Fruit fly (Drosophila melanogaster) whole organism, embryonic: ENCODE results near the gene Mvb12.

Experiments
- Blimp-1 ChIP-seq: fragments of 200-800 bp; sonication (Bioruptor generic); optimal IDR thresholded peaks from 3 replicates; lab custom pipeline; 2018; ENCODE audit warnings: missing biosample characterization, missing genetic modification characterization, mild to moderate bottlenecking, moderate library complexity, missing genetic modification reagents
- CG12659 ChIP-seq: fragments of 200-800 bp; sonication (Bioruptor generic); optimal IDR thresholded peaks from 3 replicates; lab custom pipeline; 2017; ENCODE audit warnings: mild to moderate bottlenecking, missing biosample characterization, missing genetic modification reagents, missing genetic modification characterization
- CG1529 ChIP-seq: fragments of 200-800 bp; sonication (Bioruptor generic); optimal IDR thresholded peaks from 3 replicates; lab custom pipeline; 2018; ENCODE audit warnings: missing biosample characterization, missing genetic modification characterization
- CG30020 ChIP-seq: fragments of 200-800 bp; optimal IDR thresholded peaks from 2 replicates; lab custom pipeline; 2019; ENCODE audit warnings: missing biosample characterization, mild to moderate bottlenecking, missing genetic modification characterization, moderate library complexity
- Fer1 ChIP-seq: fragments of 200-800 bp; sonication (Bioruptor generic); optimal IDR thresholded peaks from 2 replicates; lab custom pipeline; 2017; ENCODE audit warnings: missing biosample characterization, mild to moderate bottlenecking, missing genetic modification characterization
- Mrtf ChIP-seq: fragments of 200-800 bp; sonication (Bioruptor generic); IDR thresholded peaks from 3 replicates; pipeline ENCODE4 v1.3.6; 2022; ENCODE audit warnings: missing biosample characterization, missing genetic modification characterization
- fd64A ChIP-seq: fragments of 200-800 bp; sonication (Bioruptor generic); optimal IDR thresholded peaks from 3 replicates; lab custom pipeline; 2018; ENCODE audit warnings: missing biosample characterization, mild to moderate bottlenecking, missing genetic modification characterization
- pfk ChIP-seq: fragments of 200-800 bp; sonication (Bioruptor generic); optimal IDR thresholded peaks from 2 replicates; lab custom pipeline; 2018; ENCODE audit warnings: missing biosample characterization, mild to moderate bottlenecking, missing genetic modification characterization, moderate library complexity
- schlank ChIP-seq: fragments of 200-800 bp; sonication (Bioruptor generic); optimal IDR thresholded peaks from 2 replicates; lab custom pipeline; 2018; ENCODE audit warnings: missing biosample characterization, mild to moderate bottlenecking, missing genetic modification characterization
- sr ChIP-seq: fragments of 200-800 bp; sonication (Bioruptor generic); IDR thresholded peaks from 3 replicates; pipeline ENCODE4 v1.3.6; 2022; ENCODE audit warnings: missing biosample characterization, missing genetic modification characterization
- tx ChIP-seq: fragments of 200-800 bp; sonication (Bioruptor generic); optimal IDR thresholded peaks from 2 replicates; lab custom pipeline; 2016; ENCODE audit warnings: missing biosample characterization, missing genetic modification characterization

dm6 chrX:18114770-18115169 lies 13.7 kb upstream of the Mvb12 start:
- no peak for TF ChIP-seq CG30020 (tag; lab: Kevin White, UChicago)
- no peak for TF ChIP-seq fd64A (GFP tag; lab: Kevin White, UChicago)
- TF ChIP-seq schlank (tag; lab: Kevin White, UChicago) = no peak
- TF ChIP-seq Blimp-1 (GFP tag; lab: Kevin White, UChicago) = no peak
- no peak for TF ChIP-seq Fer1 (GFP tag; lab: Kevin White, UChicago)
- no peak for TF ChIP-seq CG1529 (GFP tag; lab: Kevin White, UChicago)
- no peak for TF ChIP-seq Mrtf (GFP tag; lab: Robert Waterston, UW)
- TF ChIP-seq pfk (GFP tag; lab: Kevin White, UChicago) = no peak
- TF ChIP-seq tx (GFP tag; lab: Kevin White, UChicago) = no peak
- TF ChIP-seq sr = peak; percentile 61; the same call in 2 of the 3 replicates
- TF ChIP-seq CG12659 (GFP tag; lab: Kevin White, UChicago) = no peak
